Worm (Caenorhabditis elegans) whole organism, late embryonic: ENCODE results near the gene gst-9.
"Not testable (repeated sequence)": the region's sequence is repeated elsewhere in the genome, so short reads cannot be mapped to it uniquely, and the experiment has no call there.

ENCODE experiments used
- C38D4.7 ChIP-seq: fragments of 200-800 bp; sonication (Bioruptor generic); optimal IDR thresholded peaks from 2 replicates; lab custom pipeline; 2018; ENCODE audit warnings: mild to moderate bottlenecking, missing genetic modification characterization, moderate library complexity, missing compliant biosample characterization
- ahr-1 ChIP-seq: sonication (generic microtip); optimal IDR thresholded peaks from 2 replicates; lab custom pipeline; 2016; ENCODE audit warnings: missing genetic modification characterization, missing compliant biosample characterization
- ceh-14 ChIP-seq: sonication (generic microtip); optimal IDR thresholded peaks from 2 replicates; lab custom pipeline; 2016; ENCODE audit warnings: missing genotype, missing genetic modification characterization, missing compliant biosample characterization
- ceh-18 ChIP-seq: sonication (generic microtip); optimal IDR thresholded peaks from 2 replicates; lab custom pipeline; 2016; ENCODE audit warnings: missing genetic modification characterization, missing compliant biosample characterization
- ceh-19 ChIP-seq: fragments of 200-800 bp; sonication (Bioruptor generic); optimal IDR thresholded peaks from 2 replicates; lab custom pipeline; 2018; ENCODE audit warnings: mild to moderate bottlenecking, missing genetic modification characterization, missing compliant biosample characterization
- ceh-2 ChIP-seq: sonication (generic microtip); optimal IDR thresholded peaks from 2 replicates; lab custom pipeline; 2016; ENCODE audit warnings: missing genotype, missing genetic modification characterization, missing compliant biosample characterization
- ceh-22 ChIP-seq: sonication (generic microtip); optimal IDR thresholded peaks from 2 replicates; lab custom pipeline; 2017; ENCODE audit warnings: missing biosample characterization, missing genetic modification characterization
- ceh-24 ChIP-seq: sonication (generic microtip); optimal IDR thresholded peaks from 2 replicates; lab custom pipeline; 2016; ENCODE audit warnings: mild to moderate bottlenecking, missing genetic modification characterization, missing compliant biosample characterization
- ceh-30 ChIP-seq: fragments of 150-350 bp; optimal IDR thresholded peaks from 2 replicates; lab custom pipeline; 2014; ENCODE audit warnings: missing biosample characterization, missing genetic modification characterization
- ceh-31 ChIP-seq: sonication (generic microtip); optimal IDR thresholded peaks from 2 replicates; lab custom pipeline; 2016; ENCODE audit warnings: missing genetic modification characterization, missing compliant biosample characterization
- che-1 ChIP-seq: sonication (generic microtip); optimal IDR thresholded peaks from 2 replicates; lab custom pipeline; 2016; ENCODE audit warnings: mild to moderate bottlenecking, missing genetic modification characterization, missing compliant biosample characterization
- dmd-4 ChIP-seq: sonication (generic microtip); optimal IDR thresholded peaks from 2 replicates; lab custom pipeline; 2016; ENCODE audit warnings: borderline replicate concordance, missing genetic modification characterization, missing compliant biosample characterization
- dve-1 ChIP-seq: sonication (generic microtip); optimal IDR thresholded peaks from 2 replicates; lab custom pipeline; 2017; ENCODE audit warnings: antibody characterized with exemption, mild to moderate bottlenecking, missing genetic modification characterization, missing compliant biosample characterization
- elt-2 ChIP-seq: sonication (generic microtip); optimal IDR thresholded peaks from 2 replicates; lab custom pipeline; 2016; ENCODE audit warnings: missing genetic modification reagents, missing genetic modification characterization, missing compliant biosample characterization
- elt-4 ChIP-seq: sonication (generic microtip); optimal IDR thresholded peaks from 2 replicates; lab custom pipeline; 2016; ENCODE audit warnings: missing genetic modification characterization, missing compliant biosample characterization
- eyg-1 ChIP-seq: sonication (generic microtip); optimal IDR thresholded peaks from 2 replicates; lab custom pipeline; 2016; ENCODE audit warnings: missing genotype, missing genetic modification characterization, missing compliant biosample characterization
- fkh-6 ChIP-seq: sonication (generic microtip); optimal IDR thresholded peaks from 2 replicates; lab custom pipeline; 2016; ENCODE audit warnings: missing genetic modification characterization, missing compliant biosample characterization
- hlh-30 ChIP-seq: sonication (generic microtip); optimal IDR thresholded peaks from 2 replicates; lab custom pipeline; 2017; ENCODE audit warnings: antibody characterized with exemption, missing genetic modification characterization, missing compliant biosample characterization; ENCODE audit not compliant: insufficient read depth
- hlh-8 ChIP-seq: sonication (generic microtip); optimal IDR thresholded peaks from 2 replicates; lab custom pipeline; 2016; ENCODE audit warnings: missing genotype, missing genetic modification characterization, missing compliant biosample characterization
- lin-11 ChIP-seq: fragments of 200-800 bp; sonication (Bioruptor generic); optimal IDR thresholded peaks from 2 replicates; lab custom pipeline; 2018; ENCODE audit warnings: mild to moderate bottlenecking, missing genetic modification characterization, missing compliant biosample characterization
- madf-2 ChIP-seq: sonication (generic microtip); optimal IDR thresholded peaks from 2 replicates; lab custom pipeline; 2017; ENCODE audit warnings: missing genetic modification characterization, missing compliant biosample characterization
- mec-3 ChIP-seq: sonication (generic microtip); optimal IDR thresholded peaks from 2 replicates; lab custom pipeline; 2016; ENCODE audit warnings: borderline replicate concordance, missing genetic modification characterization, missing compliant biosample characterization
- odd-2 ChIP-seq: sonication (generic microtip); optimal IDR thresholded peaks from 2 replicates; lab custom pipeline; 2017; ENCODE audit warnings: antibody characterized with exemption, mild to moderate bottlenecking, missing genetic modification characterization, missing compliant biosample characterization
- pag-3 ChIP-seq: sonication (generic microtip); optimal IDR thresholded peaks from 2 replicates; lab custom pipeline; 2016; ENCODE audit warnings: missing compliant biosample characterization, missing genetic modification characterization, borderline replicate concordance
- pat-9 ChIP-seq: fragments of 200-800 bp; sonication (Bioruptor generic); optimal IDR thresholded peaks from 2 replicates; lab custom pipeline; 2018; ENCODE audit warnings: mild to moderate bottlenecking, missing genetic modification characterization, moderate library complexity, missing compliant biosample characterization
- pha-4 ChIP-seq: fragments of 150-350 bp; optimal IDR thresholded peaks from 2 replicates; lab custom pipeline; 2018; ENCODE audit warnings: missing biosample characterization, missing genetic modification reagents, missing genetic modification characterization
- pqm-1 ChIP-seq: sonication (generic microtip); optimal IDR thresholded peaks from 2 replicates; lab custom pipeline; 2016; ENCODE audit warnings: missing genetic modification characterization, missing compliant biosample characterization
- rnt-1 ChIP-seq: sonication (generic microtip); optimal IDR thresholded peaks from 2 replicates; lab custom pipeline; 2016; ENCODE audit warnings: missing genetic modification characterization, missing compliant biosample characterization
- sox-4 ChIP-seq: sonication (generic microtip); optimal IDR thresholded peaks from 2 replicates; lab custom pipeline; 2017; ENCODE audit warnings: mild to moderate bottlenecking, missing genetic modification characterization, inconsistent platforms, missing compliant biosample characterization
- tbx-2 ChIP-seq: sonication (generic microtip); optimal IDR thresholded peaks from 2 replicates; lab custom pipeline; 2016; ENCODE audit warnings: missing genetic modification characterization, missing compliant biosample characterization
- tbx-7 ChIP-seq: sonication (generic microtip); optimal IDR thresholded peaks from 2 replicates; lab custom pipeline; 2016; ENCODE audit warnings: missing genotype, missing genetic modification characterization, missing compliant biosample characterization
- unc-42 ChIP-seq: sonication (generic microtip); optimal IDR thresholded peaks from 2 replicates; lab custom pipeline; 2016; ENCODE audit warnings: missing genotype, missing genetic modification characterization, missing compliant biosample characterization
- unc-55 ChIP-seq: sonication (generic microtip); optimal IDR thresholded peaks from 2 replicates; lab custom pipeline; 2017; ENCODE audit warnings: missing biosample characterization, missing genetic modification reagents, missing genetic modification characterization
- ztf-16 ChIP-seq: sonication (generic microtip); optimal IDR thresholded peaks from 2 replicates; lab custom pipeline; 2017; ENCODE audit warnings: missing genetic modification characterization, missing compliant biosample characterization

The gst-9 gene

ce11 chrII:4908160-4908559 is 16.8 kb downstream of the gst-9 start:
- no peak for TF ChIP-seq pqm-1
- peak; percentile 48 for TF ChIP-seq unc-55 (GFP tag; lab: Kevin White, UChicago)
- no peak for TF ChIP-seq mec-3 (tag; lab: Kevin White, UChicago)
- no peak for TF ChIP-seq rnt-1
- peak; percentile 19 for TF ChIP-seq ceh-22
- peak; percentile 22 for TF ChIP-seq elt-2 (tag; lab: Kevin White, UChicago)
- TF ChIP-seq ceh-2 (tag; lab: Kevin White, UChicago) = no peak
- no peak for TF ChIP-seq eyg-1 (tag; lab: Kevin White, UChicago)
- TF ChIP-seq che-1 (tag; lab: Kevin White, UChicago) = no peak
- no peak for TF ChIP-seq ahr-1 (tag; lab: Kevin White, UChicago)
- no peak for TF ChIP-seq elt-4 (tag; lab: Kevin White, UChicago)
- peak; percentile 38 for TF ChIP-seq unc-42 (tag; lab: Kevin White, UChicago)
- no peak for TF ChIP-seq ceh-31 (tag; lab: Kevin White, UChicago)
- no peak for TF ChIP-seq lin-11 (tag; lab: Kevin White, UChicago)
- TF ChIP-seq, all 69 proteins: peak for 4

ce11 chrII:4914214-4914613 is 22.8 kb downstream of the gst-9 start, which contains the start of gene R05F9.11:
Gene R05F9.11, minus strand, starts transcription at chrII:4914218.
- no peak for TF ChIP-seq madf-2
- TF ChIP-seq ahr-1 (tag; lab: Kevin White, UChicago) = no peak
- no peak for TF ChIP-seq ztf-16 (tag; lab: Kevin White, UChicago)
- TF ChIP-seq ceh-30 (tag; lab: Kevin White, UChicago) = no peak
- TF ChIP-seq tbx-2 (tag; lab: Kevin White, UChicago) = no peak
- no peak for TF ChIP-seq che-1 (tag; lab: Kevin White, UChicago)
- no peak for TF ChIP-seq hlh-8 (tag; lab: Kevin White, UChicago)
- TF ChIP-seq pat-9 (tag; lab: Kevin White, UChicago) = no peak
- TF ChIP-seq ceh-24 = no peak
- TF ChIP-seq dve-1 (tag; lab: Kevin White, UChicago) = no peak
- no peak for TF ChIP-seq tbx-7 (tag; lab: Kevin White, UChicago)
- TF ChIP-seq pha-4 (tag; lab: Kevin White, UChicago) = no peak

ce11 chrII:4915572-4915971 is 24.2 kb downstream of the gst-9 start:
- TF ChIP-seq hlh-30 (tag; lab: Kevin White, UChicago) = no peak
- no peak for TF ChIP-seq sox-4 (tag; lab: Kevin White, UChicago)
- no peak for TF ChIP-seq ceh-24
- no peak for TF ChIP-seq eyg-1 (tag; lab: Kevin White, UChicago)
- no peak for TF ChIP-seq dmd-4
- no peak for TF ChIP-seq ceh-30 (tag; lab: Kevin White, UChicago)
- no peak for TF ChIP-seq ceh-18 (tag; lab: Kevin White, UChicago)
- TF ChIP-seq madf-2 = no peak
- no peak for TF ChIP-seq ceh-19 (GFP tag; lab: Kevin White, UChicago)
- TF ChIP-seq pag-3 (tag; lab: Kevin White, UChicago) = no peak
- no peak for TF ChIP-seq ztf-16 (tag; lab: Kevin White, UChicago)
- TF ChIP-seq fkh-6 (tag; lab: Kevin White, UChicago) = no peak
- TF ChIP-seq odd-2 (tag; lab: Kevin White, UChicago) = no peak
- TF ChIP-seq ceh-31 (tag; lab: Kevin White, UChicago) = no peak

ce11 chrII:4916462-4916861 is 25.1 kb downstream of the gst-9 start, which contains the start of gene msp-31:
Gene msp-31, minus strand, starts transcription at chrII:4916562.
- not testable (repeated sequence) for TF ChIP-seq ceh-14 (tag; lab: Kevin White, UChicago); C38D4.7; madf-2
